Worm (Caenorhabditis elegans): ENCODE measurements around the gene F54D10.5.

- TF ChIP-seq tbx-2 (tag; optimal IDR thresholded peaks at IDR 0.05) (no peak), ceh-82 (tag; optimal IDR thresholded peaks at IDR 0.05) (no peak), nhr-19 (GFP tag; conservative IDR thresholded peaks at IDR 0.05) (no peak)
These were observed 27.9 kb upstream of the F54D10.5 start, which contains the start of gene oac-4 for ce11 chrII:3835915-3836314.
